Fruit fly (Drosophila melanogaster) whole organism, embryonic: ENCODE data around the gene MED14.

ENCODE experiments used
- Asciz ChIP-seq: fragments of 200-800 bp; sonication (Bioruptor generic); optimal IDR thresholded peaks from 2 replicates; lab custom pipeline; 2017; ENCODE audit warnings: missing biosample characterization, mild to moderate bottlenecking, missing genetic modification characterization, missing genetic modification reagents
- CG10209 ChIP-seq: fragments of 200-800 bp; sonication (Bioruptor generic); optimal IDR thresholded peaks from 3 replicates; lab custom pipeline; 2017; ENCODE audit warnings: missing biosample characterization, mild to moderate bottlenecking, missing genetic modification characterization, missing genetic modification reagents
- CG11247 ChIP-seq: fragments of 200-800 bp; sonication (Bioruptor generic); IDR thresholded peaks from 2 replicates; pipeline ENCODE4 v1.3.6; 2022; ENCODE audit warnings: missing biosample characterization, missing genetic modification characterization
- CG11456 ChIP-seq: fragments of 200-800 bp; sonication (Bioruptor generic); IDR thresholded peaks from 3 replicates; pipeline ENCODE4 v1.3.6; 2022; ENCODE audit warnings: missing biosample characterization, missing genetic modification characterization
- CG12155 ChIP-seq: fragments of 200-800 bp; sonication (Bioruptor generic); optimal IDR thresholded peaks from 3 replicates; lab custom pipeline; 2016; ENCODE audit warnings: missing biosample characterization, missing genetic modification characterization
- CG12942 ChIP-seq: fragments of 200-800 bp; sonication (Bioruptor generic); optimal IDR thresholded peaks from 3 replicates; lab custom pipeline; 2016; ENCODE audit warnings: missing biosample characterization, missing genetic modification characterization
- CG14050 ChIP-seq: fragments of 200-800 bp; sonication (Bioruptor generic); IDR thresholded peaks from 3 replicates; pipeline ENCODE4 v1.3.6; 2022; ENCODE audit warnings: missing biosample characterization, missing genetic modification characterization
- CG14710 ChIP-seq: fragments of 200-800 bp; sonication (Bioruptor generic); optimal IDR thresholded peaks from 3 replicates; lab custom pipeline; 2019; ENCODE audit warnings: missing biosample characterization, mild to moderate bottlenecking, missing genetic modification characterization, moderate library complexity
- CG16779 ChIP-seq: fragments of 200-800 bp; sonication (Bioruptor generic); IDR thresholded peaks from 2 replicates; pipeline ENCODE4 v1.3.6; 2022; ENCODE audit warnings: missing biosample characterization, missing genetic modification characterization
- CG17328 ChIP-seq: fragments of 200-800 bp; sonication (Bioruptor generic); IDR thresholded peaks from 2 replicates; pipeline ENCODE4 v1.3.6; 2022; ENCODE audit warnings: missing biosample characterization, missing genetic modification characterization
- CG18599 ChIP-seq: fragments of 200-800 bp; sonication (Bioruptor generic); optimal IDR thresholded peaks from 3 replicates; lab custom pipeline; 2017; ENCODE audit warnings: missing biosample characterization, missing genetic modification characterization, mild to moderate bottlenecking, moderate library complexity, missing genetic modification reagents
- CG18619 ChIP-seq: fragments of 200-800 bp; sonication (Bioruptor generic); optimal IDR thresholded peaks from 3 replicates; lab custom pipeline; 2017; ENCODE audit warnings: missing biosample characterization, mild to moderate bottlenecking, missing genetic modification characterization
- CG18764 ChIP-seq: fragments of 200-800 bp; sonication (Bioruptor generic); optimal IDR thresholded peaks from 3 replicates; lab custom pipeline; 2016; ENCODE audit warnings: missing biosample characterization, missing genetic modification characterization
- CG2129 ChIP-seq: fragments of 200-800 bp; sonication (Bioruptor generic); IDR thresholded peaks from 2 replicates; pipeline ENCODE4 v1.3.6; 2022; ENCODE audit warnings: missing biosample characterization, missing genetic modification characterization; ENCODE audit not compliant: partially characterized antibody
- CG2712 ChIP-seq: fragments of 200-800 bp; optimal IDR thresholded peaks from 3 replicates; lab custom pipeline; 2019; ENCODE audit warnings: missing biosample characterization, mild to moderate bottlenecking, missing genetic modification characterization, moderate library complexity
- CG2889 ChIP-seq: fragments of 200-800 bp; sonication (Bioruptor generic); IDR thresholded peaks from 3 replicates; pipeline ENCODE4 v1.3.6; 2022; ENCODE audit warnings: missing biosample characterization, missing genetic modification characterization
- CG3407 ChIP-seq: fragments of 200-800 bp; sonication (Bioruptor generic); optimal IDR thresholded peaks from 2 replicates; lab custom pipeline; 2018; ENCODE audit warnings: missing biosample characterization, mild to moderate bottlenecking, missing genetic modification characterization
- CG42726 ChIP-seq: fragments of 200-800 bp; sonication (Bioruptor generic); IDR thresholded peaks from 2 replicates; pipeline ENCODE4 v1.3.6; 2022; ENCODE audit warnings: missing biosample characterization, missing genetic modification characterization; ENCODE audit not compliant: partially characterized antibody
- CG4360 ChIP-seq: fragments of 200-800 bp; sonication (Bioruptor generic); IDR thresholded peaks from 2 replicates; pipeline ENCODE4 v1.3.6; 2022; ENCODE audit warnings: missing biosample characterization, missing genetic modification characterization
- CG5180 ChIP-seq: fragments of 200-800 bp; sonication (Bioruptor generic); optimal IDR thresholded peaks from 3 replicates; lab custom pipeline; 2017; ENCODE audit warnings: missing biosample characterization, missing genetic modification characterization, mild to moderate bottlenecking, moderate library complexity, missing genetic modification reagents
- CG8290 ChIP-seq, 3 experiments: fragments of 200-800 bp; sonication (Bioruptor generic); optimal IDR thresholded peaks; 2 replicates each; lab custom pipeline; 2016 to 2019; ENCODE audit warnings: missing biosample characterization in 3 of 3, missing genetic modification characterization in 3 of 3, mild to moderate bottlenecking in 2 of 3, moderate library complexity in 1 of 3
- CG8359 ChIP-seq: fragments of 200-800 bp; sonication (Bioruptor generic); optimal IDR thresholded peaks from 2 replicates; lab custom pipeline; 2017; ENCODE audit warnings: missing biosample characterization, mild to moderate bottlenecking, missing genetic modification characterization, borderline replicate concordance
- CG8944 ChIP-seq: fragments of 200-800 bp; sonication (Bioruptor generic); optimal IDR thresholded peaks from 3 replicates; lab custom pipeline; 2016; ENCODE audit warnings: missing biosample characterization, missing genetic modification characterization
- CG9797 ChIP-seq: fragments of 200-800 bp; sonication (Bioruptor generic); optimal IDR thresholded peaks from 3 replicates; lab custom pipeline; 2018; ENCODE audit warnings: missing biosample characterization, mild to moderate bottlenecking, missing genetic modification characterization
- Dref ChIP-seq: fragments of 200-800 bp; sonication (Bioruptor generic); IDR thresholded peaks from 2 replicates; pipeline ENCODE4 v1.3.6; 2022; ENCODE audit warnings: missing biosample characterization, missing genetic modification characterization
- Drgx ChIP-seq: fragments of 200-800 bp; sonication (Bioruptor generic); IDR thresholded peaks from 2 replicates; pipeline ENCODE4 v1.3.6; 2022; ENCODE audit warnings: missing biosample characterization, missing genetic modification characterization
- E2f1 ChIP-seq: fragments of 200-800 bp; sonication (Bioruptor generic); IDR thresholded peaks from 2 replicates; pipeline ENCODE4 v1.3.6; 2022; ENCODE audit warnings: missing biosample characterization, missing genetic modification characterization
- HmgZ ChIP-seq: fragments of 200-800 bp; sonication (Bioruptor generic); optimal IDR thresholded peaks from 2 replicates; lab custom pipeline; 2018; ENCODE audit warnings: missing biosample characterization, mild to moderate bottlenecking, missing genetic modification characterization
- Jarid2 ChIP-seq: fragments of 200-800 bp; sonication (Bioruptor generic); optimal IDR thresholded peaks from 3 replicates; lab custom pipeline; 2017; ENCODE audit warnings: mild to moderate bottlenecking, missing biosample characterization, missing genetic modification reagents, missing genetic modification characterization
- Lhr ChIP-seq: fragments of 200-800 bp; sonication (Bioruptor generic); optimal IDR thresholded peaks from 3 replicates; lab custom pipeline; 2017; ENCODE audit warnings: mild to moderate bottlenecking, missing biosample characterization, missing genetic modification reagents, missing genetic modification characterization
- NC2α ChIP-seq: fragments of 200-800 bp; sonication (Bioruptor generic); optimal IDR thresholded peaks from 2 replicates; lab custom pipeline; 2016; ENCODE audit warnings: missing biosample characterization, missing genetic modification characterization
- NC2β ChIP-seq: fragments of 200-800 bp; sonication (Bioruptor generic); optimal IDR thresholded peaks from 2 replicates; lab custom pipeline; 2016; ENCODE audit warnings: missing biosample characterization, missing genetic modification characterization
- Nf-YA ChIP-seq: fragments of 200-800 bp; sonication (Bioruptor generic); IDR thresholded peaks from 2 replicates; pipeline ENCODE4 v1.3.6; 2022; ENCODE audit warnings: missing biosample characterization, missing genetic modification characterization
- NfI ChIP-seq: fragments of 200-800 bp; sonication (Bioruptor generic); optimal IDR thresholded peaks from 3 replicates; lab custom pipeline; 2018; ENCODE audit warnings: missing biosample characterization, mild to moderate bottlenecking, missing genetic modification characterization, moderate library complexity
- Ravus ChIP-seq: fragments of 200-800 bp; sonication (Bioruptor generic); IDR thresholded peaks from 2 replicates; pipeline ENCODE4 v1.3.6; 2022; ENCODE audit warnings: missing biosample characterization, missing genetic modification characterization
- Sox102F ChIP-seq: fragments of 200-800 bp; sonication (Bioruptor generic); optimal IDR thresholded peaks from 2 replicates; lab custom pipeline; 2018; ENCODE audit warnings: missing biosample characterization, mild to moderate bottlenecking, missing genetic modification characterization, moderate library complexity
- Trl ChIP-seq, 3 experiments: fragments of >200 bp in 2 of 3; fragments of 200-800 bp in 1 of 3; sonication (Bioruptor generic) in 1 of 3; optimal IDR thresholded peaks; 2 replicates in 1 of 3; 3 replicates in 2 of 3; lab custom pipeline; 2016 to 2017; ENCODE audit warnings: missing biosample characterization in 1 of 3, missing genetic modification characterization in 1 of 3
- Usf ChIP-seq: fragments of 200-800 bp; sonication (Bioruptor generic); optimal IDR thresholded peaks from 2 replicates; lab custom pipeline; 2017; ENCODE audit warnings: missing genotype, missing biosample characterization, missing genetic modification characterization
- bigmax ChIP-seq: fragments of 200-800 bp; sonication (Bioruptor generic); optimal IDR thresholded peaks from 2 replicates; lab custom pipeline; 2018; ENCODE audit warnings: missing biosample characterization, mild to moderate bottlenecking, missing genetic modification characterization
- bowl ChIP-seq: fragments of 200-800 bp; sonication (Bioruptor generic); IDR thresholded peaks from 2 replicates; pipeline ENCODE4 v1.3.6; 2022; ENCODE audit warnings: missing biosample characterization, missing genetic modification characterization
- dan ChIP-seq: fragments of 200-800 bp; sonication (Bioruptor generic); IDR thresholded peaks from 2 replicates; pipeline ENCODE4 v1.3.6; 2022; ENCODE audit warnings: missing biosample characterization, missing genetic modification characterization
- exex ChIP-seq: fragments of 200-800 bp; sonication (Bioruptor generic); optimal IDR thresholded peaks from 4 replicates; lab custom pipeline; 2018; ENCODE audit warnings: missing biosample characterization, mild to moderate bottlenecking, missing genetic modification characterization, moderate library complexity
- gsb ChIP-seq: fragments of 200-800 bp; sonication (Bioruptor generic); IDR thresholded peaks from 2 replicates; pipeline ENCODE4 v1.3.6; 2022; ENCODE audit warnings: missing biosample characterization, missing genetic modification characterization
- kni ChIP-seq: fragments of 200-800 bp; sonication (Bioruptor generic); optimal IDR thresholded peaks from 3 replicates; lab custom pipeline; 2017; ENCODE audit warnings: mild to moderate bottlenecking, missing biosample characterization, missing genetic modification reagents, missing genetic modification characterization
- oc ChIP-seq: fragments of 200-800 bp; sonication (Bioruptor generic); optimal IDR thresholded peaks from 2 replicates; lab custom pipeline; 2018; ENCODE audit warnings: missing biosample characterization, mild to moderate bottlenecking, missing genetic modification characterization, moderate library complexity
- rib ChIP-seq: fragments of 200-800 bp; sonication (Bioruptor generic); IDR thresholded peaks from 2 replicates; pipeline ENCODE4 v1.3.6; 2022; ENCODE audit warnings: missing biosample characterization, missing genetic modification characterization
- slou ChIP-seq: fragments of 200-800 bp; sonication (Bioruptor generic); optimal IDR thresholded peaks from 3 replicates; lab custom pipeline; 2016; ENCODE audit warnings: missing biosample characterization, missing genetic modification characterization
- ssp ChIP-seq: fragments of 200-800 bp; sonication (Bioruptor generic); IDR thresholded peaks from 2 replicates; pipeline ENCODE4 v1.3.6; 2022; ENCODE audit warnings: missing biosample characterization, missing genetic modification characterization
- wek ChIP-seq: fragments of 200-800 bp; sonication (Bioruptor generic); optimal IDR thresholded peaks from 3 replicates; lab custom pipeline; 2018; ENCODE audit warnings: missing biosample characterization, mild to moderate bottlenecking, missing genetic modification characterization, moderate library complexity
- yki ChIP-seq: fragments of >200 bp; optimal IDR thresholded peaks from 3 replicates; lab custom pipeline; 2018

Gene MED14

dm6 chr3L:622357-622834 is 29.4 kb downstream of the MED14 start (continued):
- TF ChIP-seq CG2712, result peak; percentile 84
- TF ChIP-seq Lhr (GFP tag; lab: Kevin White, UChicago), result peak; percentile 17
- TF ChIP-seq Drgx (GFP tag; lab: Robert Waterston, UW), result no peak
- no peak for TF ChIP-seq Nf-YA
- TF ChIP-seq exex, result no peak
- TF ChIP-seq bowl (GFP tag; lab: Robert Waterston, UW), result no peak
- no peak for TF ChIP-seq Trl (optimal IDR thresholded peaks at IDR 0.05; lab: Kevin White, UChicago)
- no peak for TF ChIP-seq Trl (GFP tag; optimal IDR thresholded peaks at IDR 0.05; lab: Kevin White, UChicago)
- TF ChIP-seq CG2129 (GFP tag; lab: Robert Waterston, UW), result no peak
- TF ChIP-seq CG12942 (GFP tag; lab: Kevin White, UChicago), result no peak
- no peak for TF ChIP-seq NfI (GFP tag; lab: Kevin White, UChicago)
- no peak for TF ChIP-seq oc (tag; lab: Kevin White, UChicago)
- no peak for TF ChIP-seq slou (GFP tag; lab: Kevin White, UChicago)
- TF ChIP-seq NC2α, result no peak
- no peak for TF ChIP-seq CG42726 (GFP tag; lab: Robert Waterston, UW)
- TF ChIP-seq CG17328 (GFP tag; lab: Robert Waterston, UW), result 0 out of 2 replicates have a peak, but pooled peaks have one; percentile 3
- TF ChIP-seq kni (GFP tag; lab: Kevin White, UChicago), result peak; percentile 60
- no peak for TF ChIP-seq CG8290 (GFP tag; optimal IDR thresholded peaks at IDR 0.05; lab: Kevin White, UChicago)
- TF ChIP-seq CG8290 (tag; optimal IDR thresholded peaks at IDR 0.05; lab: Kevin White, UChicago), result no peak
- no peak for TF ChIP-seq CG2889 (GFP tag; lab: Robert Waterston, UW)
- peak; percentile 85 for TF ChIP-seq CG14710
- TF ChIP-seq yki (lab: Kevin White, UChicago), result no peak
- TF ChIP-seq CG5180 (GFP tag; lab: Kevin White, UChicago), result no peak
- no peak for TF ChIP-seq Dref (GFP tag; lab: Robert Waterston, UW)
- TF ChIP-seq Asciz (GFP tag; lab: Kevin White, UChicago), result peak; percentile 22
- no peak for TF ChIP-seq HmgZ (tag; lab: Kevin White, UChicago)
- TF ChIP-seq Usf (GFP tag; lab: Kevin White, UChicago), result peak; percentile 27
- TF ChIP-seq E2f1 (GFP tag; lab: Robert Waterston, UW), result no peak
- TF ChIP-seq CG14050 (GFP tag; lab: Robert Waterston, UW), result no peak
- TF ChIP-seq CG18764 (GFP tag; lab: Kevin White, UChicago), result peak; percentile 27
- TF ChIP-seq CG3407, result peak; percentile 66
- TF ChIP-seq wek (GFP tag; lab: Kevin White, UChicago), result no peak
- TF ChIP-seq bigmax, result no peak
- no peak for TF ChIP-seq CG8944 (GFP tag; lab: Kevin White, UChicago)
- TF ChIP-seq dan (GFP tag; lab: Robert Waterston, UW), result no peak
- TF ChIP-seq CG18599 (GFP tag; lab: Kevin White, UChicago), result no peak
- TF ChIP-seq CG8359 (GFP tag; lab: Kevin White, UChicago), result peak; percentile 37
- peak; percentile 29; the same call in 1 of the 2 replicates for TF ChIP-seq CG4360 (GFP tag; lab: Robert Waterston, UW)
- 0 out of 2 replicates have a peak, but pooled peaks have one; percentile 9 for TF ChIP-seq ssp (GFP tag; lab: Robert Waterston, UW)
- no peak for TF ChIP-seq Jarid2
- no peak for TF ChIP-seq CG11456 (GFP tag; lab: Robert Waterston, UW)
- TF ChIP-seq CG16779 (GFP tag; lab: Robert Waterston, UW), result no peak
- no peak for TF ChIP-seq rib (GFP tag; lab: Robert Waterston, UW)
- TF ChIP-seq CG10209, result peak; percentile 48
- 0 out of 2 replicates have a peak, but pooled peaks have one; percentile 23 for TF ChIP-seq CG11247
- no peak for TF ChIP-seq CG12155 (GFP tag; lab: Kevin White, UChicago)
- TF ChIP-seq NC2β, result peak; percentile 31
- TF ChIP-seq Ravus, result no peak
- no peak for TF ChIP-seq gsb (GFP tag; lab: Robert Waterston, UW)
- no peak for TF ChIP-seq CG18619 (GFP tag; lab: Kevin White, UChicago)
- no peak for TF ChIP-seq CG9797 (GFP tag; lab: Kevin White, UChicago)
- TF ChIP-seq Sox102F (GFP tag; lab: Kevin White, UChicago), result peak; percentile 20
